Fruit fly (Drosophila melanogaster) whole organism, adult: ENCODE data around the gene ICA69.

Experiments
- CG11617 ChIP-seq: fragments of 200-800 bp; sonication (Bioruptor generic); optimal IDR thresholded peaks from 2 replicates; lab custom pipeline; 2017; ENCODE audit warnings: mild to moderate bottlenecking, missing biosample characterization, missing genetic modification reagents, missing genetic modification characterization
- CG12768 ChIP-seq: fragments of 200-800 bp; sonication (Bioruptor generic); optimal IDR thresholded peaks from 2 replicates; lab custom pipeline; 2017; ENCODE audit warnings: missing biosample characterization, missing genetic modification characterization, mild to moderate bottlenecking, moderate library complexity, missing genetic modification reagents
- CG14711 ChIP-seq: fragments of 200-800 bp; sonication (Bioruptor generic); optimal IDR thresholded peaks from 2 replicates; lab custom pipeline; 2018; ENCODE audit warnings: missing biosample characterization, mild to moderate bottlenecking, missing genetic modification characterization, moderate library complexity
- CG1620 ChIP-seq: fragments of 200-800 bp; sonication (Bioruptor generic); optimal IDR thresholded peaks from 2 replicates; lab custom pipeline; 2016; ENCODE audit warnings: missing biosample characterization, missing genetic modification characterization
- CG33017 ChIP-seq: fragments of 200-800 bp; sonication (Bioruptor generic); optimal IDR thresholded peaks from 2 replicates; lab custom pipeline; 2018; ENCODE audit warnings: missing biosample characterization, mild to moderate bottlenecking, missing genetic modification characterization, moderate library complexity
- CG5204 ChIP-seq: fragments of 200-800 bp; sonication (Bioruptor generic); optimal IDR thresholded peaks from 2 replicates; lab custom pipeline; 2016; ENCODE audit warnings: missing biosample characterization, missing genetic modification characterization
- CG7045 ChIP-seq: fragments of 200-800 bp; sonication (Bioruptor generic); optimal IDR thresholded peaks from 2 replicates; lab custom pipeline; 2017; ENCODE audit warnings: missing biosample characterization, mild to moderate bottlenecking, missing genetic modification characterization
- CG7101 ChIP-seq: fragments of 200-800 bp; sonication (Bioruptor generic); optimal IDR thresholded peaks from 2 replicates; lab custom pipeline; 2018; ENCODE audit warnings: missing biosample characterization, mild to moderate bottlenecking, missing genetic modification characterization, moderate library complexity
- Clk ChIP-seq: fragments of 200-800 bp; sonication (Bioruptor generic); optimal IDR thresholded peaks from 2 replicates; lab custom pipeline; 2017; ENCODE audit warnings: missing biosample characterization, missing genetic modification characterization
- Crg-1 ChIP-seq: fragments of 200-800 bp; sonication (Bioruptor generic); optimal IDR thresholded peaks from 2 replicates; lab custom pipeline; 2016; ENCODE audit warnings: missing biosample characterization, missing genetic modification characterization
- Hr96 ChIP-seq: fragments of 200-800 bp; sonication (Bioruptor generic); optimal IDR thresholded peaks from 2 replicates; lab custom pipeline; 2016; ENCODE audit warnings: missing biosample characterization, missing genetic modification characterization
- Mnt ChIP-seq: fragments of 200-800 bp; sonication (Bioruptor generic); optimal IDR thresholded peaks from 2 replicates; lab custom pipeline; 2016; ENCODE audit warnings: missing biosample characterization, mild to moderate bottlenecking, missing genetic modification characterization
- bab1 ChIP-seq: fragments of 200-800 bp; sonication (Bioruptor generic); optimal IDR thresholded peaks from 3 replicates; lab custom pipeline; 2019; ENCODE audit warnings: missing biosample characterization, mild to moderate bottlenecking, missing genetic modification characterization, moderate library complexity
- cic ChIP-seq: fragments of 200-800 bp; sonication (Bioruptor generic); optimal IDR thresholded peaks from 2 replicates; lab custom pipeline; 2017; ENCODE audit warnings: missing biosample characterization, mild to moderate bottlenecking, missing genetic modification characterization, moderate library complexity
- cnc ChIP-seq, 2 experiments: fragments of >200 bp; optimal IDR thresholded peaks; 2 replicates each; lab custom pipeline; 2017
- kay ChIP-seq: fragments of 200-800 bp; sonication (Bioruptor generic); peaks from one replicate; lab custom pipeline; 2016; ENCODE audit warnings: missing biosample characterization, missing genetic modification characterization, borderline replicate concordance
- ovo ChIP-seq: fragments of 200-800 bp; sonication (Bioruptor generic); optimal IDR thresholded peaks from 2 replicates; lab custom pipeline; 2016; ENCODE audit warnings: missing biosample characterization, missing genetic modification characterization
- pad ChIP-seq: fragments of 200-800 bp; sonication (Bioruptor generic); optimal IDR thresholded peaks from 3 replicates; lab custom pipeline; 2017; ENCODE audit warnings: missing biosample characterization, missing genetic modification characterization, mild to moderate bottlenecking, moderate library complexity, missing genetic modification reagents
- tj ChIP-seq: fragments of 200-800 bp; sonication (Bioruptor generic); optimal IDR thresholded peaks from 3 replicates; lab custom pipeline; 2017; ENCODE audit warnings: missing biosample characterization, mild to moderate bottlenecking, missing genetic modification characterization, moderate library complexity
- toe ChIP-seq: fragments of 200-800 bp; sonication (Bioruptor generic); optimal IDR thresholded peaks from 2 replicates; lab custom pipeline; 2016; ENCODE audit warnings: missing biosample characterization, missing genetic modification characterization

ICA69 gene

dm6 chr3L:21122522-21122923 is 8.7 kb upstream of the ICA69 start:
- TF ChIP-seq CG5204 (GFP tag; lab: Kevin White, UChicago), result no peak
- TF ChIP-seq CG14711 (tag; lab: Kevin White, UChicago), result no peak
- no peak for TF ChIP-seq CG12768 (GFP tag; lab: Kevin White, UChicago)
- TF ChIP-seq Hr96 (GFP tag; lab: Kevin White, UChicago), result no peak

dm6 chr3L:21123453-21123852 is 7.8 kb upstream of the ICA69 start, which contains the start of gene CG33284:
TSS of gene CG33284 (plus strand) at chr3L:21123753.
- TF ChIP-seq Hr96 (GFP tag; lab: Kevin White, UChicago) (no peak), pad (GFP tag; lab: Kevin White, UChicago) (no peak), CG14711 (tag; lab: Kevin White, UChicago) (no peak), CG5204 (GFP tag; lab: Kevin White, UChicago) (no peak), cic (GFP tag; lab: Kevin White, UChicago) (no peak), kay (GFP tag; lab: Kevin White, UChicago) (no peak), CG12768 (GFP tag; lab: Kevin White, UChicago) (no peak), Crg-1 (GFP tag; lab: Kevin White, UChicago) (no peak), cnc (optimal IDR thresholded peaks at IDR 0.05; lab: Kevin White, UChicago) (no peak), CG1620 (GFP tag; lab: Kevin White, UChicago) (no peak), Mnt (GFP tag; lab: Kevin White, UChicago) (no peak), CG7101 (no peak), CG33017 (tag; lab: Kevin White, UChicago) (no peak), Clk (GFP tag; lab: Kevin White, UChicago) (no peak), tj (GFP tag; lab: Kevin White, UChicago) (no peak), bab1 (GFP tag; lab: Kevin White, UChicago) (no peak), ovo (no peak), toe (GFP tag; lab: Kevin White, UChicago) (no peak), CG11617 (GFP tag; lab: Kevin White, UChicago) (no peak), CG7045 (GFP tag; lab: Kevin White, UChicago) (no peak)

- TF ChIP-seq kay (GFP tag; lab: Kevin White, UChicago) (no peak), CG5204 (GFP tag; lab: Kevin White, UChicago) (no peak), tj (GFP tag; lab: Kevin White, UChicago) (peak; percentile 63), Crg-1 (GFP tag; lab: Kevin White, UChicago) (no peak)
Observed at dm6 chr3L:21129682-21130081, 1.6 kb upstream of the ICA69 start.

dm6 chr3L:21130839-21131410 is 321 bp upstream of the ICA69 start, which contains the start of gene ko:
TSS of gene ko (minus strand) at chr3L:21131159.
- TF ChIP-seq cic (GFP tag; lab: Kevin White, UChicago), result no peak
- TF ChIP-seq Crg-1 (GFP tag; lab: Kevin White, UChicago), result no peak
- peak; percentile 19 for TF ChIP-seq tj (GFP tag; lab: Kevin White, UChicago)
- no peak for TF ChIP-seq Hr96 (GFP tag; lab: Kevin White, UChicago)
- TF ChIP-seq pad (GFP tag; lab: Kevin White, UChicago), result no peak
- peak; percentile 34 for TF ChIP-seq kay (GFP tag; lab: Kevin White, UChicago)
- no peak for TF ChIP-seq ovo
- TF ChIP-seq CG1620 (GFP tag; lab: Kevin White, UChicago), result no peak
- no peak for TF ChIP-seq CG12768 (GFP tag; lab: Kevin White, UChicago)
- no peak for TF ChIP-seq CG7101

dm6 chr3L:21135850-21136249 is 4.6 kb downstream of the ICA69 start:
- TF ChIP-seq tj (GFP tag; lab: Kevin White, UChicago) (peak; percentile 5), CG11617 (GFP tag; lab: Kevin White, UChicago) (no peak), CG14711 (tag; lab: Kevin White, UChicago) (peak; percentile 20), toe (GFP tag; lab: Kevin White, UChicago) (peak; percentile 66), cic (GFP tag; lab: Kevin White, UChicago) (peak; percentile 21), CG7101 (peak; percentile 53), pad (GFP tag; lab: Kevin White, UChicago) (peak; percentile 15), Crg-1 (GFP tag; lab: Kevin White, UChicago) (no peak), bab1 (GFP tag; lab: Kevin White, UChicago) (peak; percentile 62), Clk (GFP tag; lab: Kevin White, UChicago) (no peak), ovo (peak; percentile 44), CG12768 (GFP tag; lab: Kevin White, UChicago) (no peak), CG5204 (GFP tag; lab: Kevin White, UChicago) (no peak), CG1620 (GFP tag; lab: Kevin White, UChicago) (peak; percentile 18), CG33017 (tag; lab: Kevin White, UChicago) (no peak), Hr96 (GFP tag; lab: Kevin White, UChicago) (peak; percentile 22), CG7045 (GFP tag; lab: Kevin White, UChicago) (no peak), Mnt (GFP tag; lab: Kevin White, UChicago) (peak; percentile 93), kay (GFP tag; lab: Kevin White, UChicago) (peak; percentile 60), cnc (optimal IDR thresholded peaks at IDR 0.05; lab: Kevin White, UChicago) (no peak)

- no peak for TF ChIP-seq cic (GFP tag; lab: Kevin White, UChicago)
- TF ChIP-seq CG5204 (GFP tag; lab: Kevin White, UChicago), result peak; percentile 36
Observed at dm6 chr3L:21136253-21136652, 5.0 kb downstream of the ICA69 start, which contains the start of gene CG10565. TSS of gene CG10565 (minus strand) at chr3L:21136353.
